Fruit fly (Drosophila melanogaster): ENCODE measurements around the gene EMC6.

The EMC6 gene

DNA sequence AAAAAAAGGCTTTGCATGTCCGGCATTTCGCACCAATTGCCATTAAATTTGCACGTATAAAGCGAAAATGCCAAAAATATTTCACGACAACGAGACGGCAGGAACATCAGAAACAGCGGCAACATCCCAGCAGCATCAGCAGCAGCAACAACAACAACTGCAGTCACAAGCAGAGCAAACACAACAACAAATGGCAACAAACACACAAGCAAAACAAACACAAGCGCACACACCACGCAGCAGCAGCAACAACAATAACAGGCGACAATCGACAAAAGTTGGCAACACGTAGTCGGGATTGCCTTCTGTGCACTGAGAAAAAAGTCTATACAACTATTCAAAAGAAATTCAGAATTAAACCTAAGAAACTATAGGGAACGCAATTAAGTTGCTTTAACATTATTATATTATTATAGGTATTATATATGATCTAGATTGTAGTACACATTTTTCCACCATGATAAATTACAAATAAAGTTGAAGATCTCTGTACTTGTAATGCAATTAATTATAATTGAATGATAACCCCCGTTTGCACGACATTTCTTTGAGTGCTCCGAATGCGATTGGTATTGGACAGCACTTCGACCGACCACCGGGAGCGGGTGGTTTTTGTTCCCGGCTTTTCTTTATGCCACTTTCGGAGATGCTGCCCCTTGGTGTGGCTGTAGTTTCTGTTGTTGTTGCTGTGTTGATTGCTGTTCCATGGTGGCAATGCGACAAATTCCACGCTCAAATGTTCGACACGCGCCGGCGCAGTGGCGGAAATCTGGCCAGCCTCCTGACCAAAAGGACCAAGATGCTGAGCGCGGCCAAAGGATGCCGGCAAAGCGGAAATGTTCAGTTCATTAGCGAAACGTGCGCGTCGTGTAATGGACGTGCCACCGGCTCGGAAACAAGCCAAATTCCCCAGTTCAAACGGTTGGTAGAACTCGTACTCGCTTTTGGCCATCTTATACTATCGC lies 41.0 kb downstream of the EMC6 start, which contains the start of gene tnc (continued):
- TF ChIP-seq Gug (GFP tag; IDR thresholded peaks at IDR 0.05), result peak; percentile 63
- TF ChIP-seq dac (GFP tag; optimal IDR thresholded peaks at IDR 0.05), result peak; percentile 67
- peak; percentile 54 for TF ChIP-seq CG31627 (GFP tag; optimal IDR thresholded peaks at IDR 0.05)
- TF ChIP-seq Blimp-1 (GFP tag; optimal IDR thresholded peaks at IDR 0.05), result peak; percentile 72
- peak; percentile 45 for TF ChIP-seq CG16779 (tag; optimal IDR thresholded peaks at IDR 0.05)
- peak; percentile 60 for TF ChIP-seq Hr39 (GFP tag; optimal IDR thresholded peaks at IDR 0.05)
- no peak; the same call in 1 of the 2 replicates for TF ChIP-seq CG11294 (GFP tag; IDR thresholded peaks at IDR 0.05)
- TF ChIP-seq CG3032 (tag; optimal IDR thresholded peaks at IDR 0.05), result peak; percentile 81
- TF ChIP-seq lz (GFP tag; optimal IDR thresholded peaks at IDR 0.05), result peak; percentile 74
- TF ChIP-seq CG8119 (GFP tag; IDR thresholded peaks at IDR 0.05), result peak; percentile 87
- TF ChIP-seq CG8632 (GFP tag; optimal IDR thresholded peaks at IDR 0.05), result peak; percentile 80
- peak; percentile 88 for TF ChIP-seq CG10631 (GFP tag; optimal IDR thresholded peaks at IDR 0.05)
- peak; percentile 50 for TF ChIP-seq CG6854 (GFP tag; optimal IDR thresholded peaks at IDR 0.05)
- peak; percentile 78 for TF ChIP-seq CG6808 (GFP tag; optimal IDR thresholded peaks at IDR 0.05)
- peak; percentile 73 for TF ChIP-seq CG4318 (GFP tag; optimal IDR thresholded peaks at IDR 0.05)
- peak; percentile 86 for TF ChIP-seq OdsH (GFP tag; optimal IDR thresholded peaks at IDR 0.05)
- peak; percentile 71 for TF ChIP-seq Smox (GFP tag; optimal IDR thresholded peaks at IDR 0.05)
- TF ChIP-seq CG15336 (GFP tag; IDR thresholded peaks at IDR 0.05), result peak; percentile 81; the same call in 1 of the 2 replicates
- peak; percentile 62 for TF ChIP-seq CG1621 (tag; optimal IDR thresholded peaks at IDR 0.05)
- TF ChIP-seq Lpt (GFP tag; optimal IDR thresholded peaks at IDR 0.05), result peak; percentile 71
- TF ChIP-seq Met (GFP tag; optimal IDR thresholded peaks at IDR 0.05), result peak; percentile 64
- peak; percentile 24 for TF ChIP-seq fd85E (GFP tag; optimal IDR thresholded peaks at IDR 0.05)
- peak; percentile 83 for TF ChIP-seq CG6792 (GFP tag; optimal IDR thresholded peaks at IDR 0.05)
- TF ChIP-seq Ets21C (GFP tag; optimal IDR thresholded peaks at IDR 0.05), result peak; percentile 48
- TF ChIP-seq CG10669 (GFP tag; optimal IDR thresholded peaks at IDR 0.05), result peak; percentile 74
- peak; percentile 58 for TF ChIP-seq vri (GFP tag; optimal IDR thresholded peaks at IDR 0.05)
- peak; percentile 73 for TF ChIP-seq CG6163 (GFP tag; IDR thresholded peaks at IDR 0.05)
- TF ChIP-seq Eip75B (GFP tag; optimal IDR thresholded peaks at IDR 0.05), result peak; percentile 66
- TF ChIP-seq CG11762 (GFP tag; optimal IDR thresholded peaks at IDR 0.05; ENCODE audit: insufficient read depth), result peak; percentile 68
- peak; percentile 71 for TF ChIP-seq Sox14 (GFP tag; optimal IDR thresholded peaks at IDR 0.05)
- TF ChIP-seq cyc (GFP tag; optimal IDR thresholded peaks at IDR 0.05), result peak; percentile 80
- peak; percentile 89 for TF ChIP-seq esn (GFP tag; optimal IDR thresholded peaks at IDR 0.05)
- peak; percentile 79 for TF ChIP-seq net (GFP tag; optimal IDR thresholded peaks at IDR 0.05)
- TF ChIP-seq CG7368 (GFP tag; optimal IDR thresholded peaks at IDR 0.05), result peak; percentile 48
- TF ChIP-seq eg (GFP tag; IDR thresholded peaks at IDR 0.05), result peak; percentile 62
- TF ChIP-seq Hr4 (GFP tag; optimal IDR thresholded peaks at IDR 0.05), result peak; percentile 67
- peak; percentile 67 for TF ChIP-seq CG8319 (GFP tag; optimal IDR thresholded peaks at IDR 0.05)
- peak; percentile 84 for TF ChIP-seq achi (GFP tag; optimal IDR thresholded peaks at IDR 0.05)
- TF ChIP-seq pdm3 (GFP tag; optimal IDR thresholded peaks at IDR 0.05), result peak; percentile 63

DNA sequence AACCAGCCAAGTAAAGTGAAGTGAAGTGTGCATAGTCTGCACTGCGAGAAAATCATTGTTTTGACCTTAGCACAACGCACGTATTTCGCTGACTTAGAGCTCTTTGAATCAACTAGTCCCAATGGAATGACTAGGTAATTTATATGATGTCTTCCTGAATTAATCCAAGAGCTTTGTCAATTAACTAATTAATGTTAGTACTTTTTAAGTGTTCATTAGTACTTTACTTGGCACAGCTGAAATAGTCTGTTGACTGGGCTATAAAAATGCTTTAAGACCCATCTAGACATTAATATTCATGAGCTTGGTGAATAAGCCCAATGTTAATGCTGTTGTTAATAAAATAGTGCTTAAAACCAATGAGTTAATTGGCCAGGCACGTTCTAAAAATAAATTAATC lies 48.7 kb downstream of the EMC6 start:
- TF ChIP-seq eg (GFP tag; IDR thresholded peaks at IDR 0.05), result no peak
- TF ChIP-seq Eip93F (GFP tag; optimal IDR thresholded peaks at IDR 0.05), result no peak
- peak; percentile 42 for TF ChIP-seq CG4318 (GFP tag; optimal IDR thresholded peaks at IDR 0.05)
- peak; percentile 2 for TF ChIP-seq Ets21C (GFP tag; optimal IDR thresholded peaks at IDR 0.05)
- TF ChIP-seq Eip75B (GFP tag; optimal IDR thresholded peaks at IDR 0.05), result peak; percentile 22
- TF ChIP-seq fd59A (GFP tag; optimal IDR thresholded peaks at IDR 0.05), result no peak
- TF ChIP-seq lz (GFP tag; optimal IDR thresholded peaks at IDR 0.05), result no peak
- peak; percentile 74 for TF ChIP-seq Eip78C (GFP tag)
- no peak for TF ChIP-seq CG8319 (GFP tag; optimal IDR thresholded peaks at IDR 0.05)
- no peak for TF ChIP-seq CG15336 (GFP tag; IDR thresholded peaks at IDR 0.05)
- peak; percentile 25 for TF ChIP-seq topi (GFP tag; optimal IDR thresholded peaks at IDR 0.05)
- TF ChIP-seq esn (GFP tag; optimal IDR thresholded peaks at IDR 0.05), result peak; percentile 35
- peak; percentile 7 for TF ChIP-seq OdsH (GFP tag; optimal IDR thresholded peaks at IDR 0.05)
- peak; percentile 56 for TF ChIP-seq svp (GFP tag)
- TF ChIP-seq CG32006 (GFP tag; optimal IDR thresholded peaks at IDR 0.05), result peak; percentile 57
- no peak for TF ChIP-seq Sox14 (GFP tag; optimal IDR thresholded peaks at IDR 0.05)
- peak; percentile 24 for TF ChIP-seq CG10631 (GFP tag; optimal IDR thresholded peaks at IDR 0.05)
- no peak for TF ChIP-seq salr (GFP tag; optimal IDR thresholded peaks at IDR 0.05)
- TF ChIP-seq vri (GFP tag; optimal IDR thresholded peaks at IDR 0.05), result no peak
- TF ChIP-seq acj6 (GFP tag; optimal IDR thresholded peaks at IDR 0.05), result peak; percentile 3
- TF ChIP-seq Hr4 (GFP tag; optimal IDR thresholded peaks at IDR 0.05), result peak; percentile 48
- TF ChIP-seq CG3919 (GFP tag; optimal IDR thresholded peaks at IDR 0.05), result peak; percentile 25
- peak; percentile 27 for TF ChIP-seq pdm3 (GFP tag; optimal IDR thresholded peaks at IDR 0.05)
- TF ChIP-seq net (GFP tag; optimal IDR thresholded peaks at IDR 0.05), result peak; percentile 35

All from whole organism, prepupa.